Worm (Caenorhabditis elegans) whole organism, late embryonic: ENCODE measurements around the gene lin-40.

ENCODE experiments used
- C08G9.2 ChIP-seq: sonication (generic microtip); optimal IDR thresholded peaks from 2 replicates; lab custom pipeline; 2016; ENCODE audit warnings: mild to moderate bottlenecking, missing genetic modification characterization, moderate library complexity, missing compliant biosample characterization
- K09A11.1 ChIP-seq: sonication (generic microtip); optimal IDR thresholded peaks from 2 replicates; lab custom pipeline; 2017; ENCODE audit warnings: antibody characterized with exemption, mild to moderate bottlenecking, missing genetic modification characterization, missing compliant biosample characterization; ENCODE audit not compliant: insufficient read depth
- ceh-14 ChIP-seq: sonication (generic microtip); optimal IDR thresholded peaks from 2 replicates; lab custom pipeline; 2016; ENCODE audit warnings: missing genotype, missing genetic modification characterization, missing compliant biosample characterization
- ceh-18 ChIP-seq: sonication (generic microtip); optimal IDR thresholded peaks from 2 replicates; lab custom pipeline; 2016; ENCODE audit warnings: missing genetic modification characterization, missing compliant biosample characterization
- ceh-31 ChIP-seq: sonication (generic microtip); optimal IDR thresholded peaks from 2 replicates; lab custom pipeline; 2016; ENCODE audit warnings: missing genetic modification characterization, missing compliant biosample characterization
- ceh-34 ChIP-seq: sonication (generic microtip); optimal IDR thresholded peaks from 2 replicates; lab custom pipeline; 2016; ENCODE audit warnings: mild to moderate bottlenecking, missing genetic modification characterization, missing compliant biosample characterization
- ceh-9 ChIP-seq: sonication (generic microtip); optimal IDR thresholded peaks from 2 replicates; lab custom pipeline; 2016; ENCODE audit warnings: mild to moderate bottlenecking, missing genetic modification characterization, inconsistent platforms, missing compliant biosample characterization
- che-1 ChIP-seq: sonication (generic microtip); optimal IDR thresholded peaks from 2 replicates; lab custom pipeline; 2016; ENCODE audit warnings: mild to moderate bottlenecking, missing genetic modification characterization, missing compliant biosample characterization
- dmd-4 ChIP-seq: sonication (generic microtip); optimal IDR thresholded peaks from 2 replicates; lab custom pipeline; 2016; ENCODE audit warnings: borderline replicate concordance, missing genetic modification characterization, missing compliant biosample characterization
- dve-1 ChIP-seq: sonication (generic microtip); optimal IDR thresholded peaks from 2 replicates; lab custom pipeline; 2017; ENCODE audit warnings: antibody characterized with exemption, mild to moderate bottlenecking, missing genetic modification characterization, missing compliant biosample characterization
- elt-2 ChIP-seq: sonication (generic microtip); optimal IDR thresholded peaks from 2 replicates; lab custom pipeline; 2016; ENCODE audit warnings: missing genetic modification reagents, missing genetic modification characterization, missing compliant biosample characterization
- elt-4 ChIP-seq: sonication (generic microtip); optimal IDR thresholded peaks from 2 replicates; lab custom pipeline; 2016; ENCODE audit warnings: missing genetic modification characterization, missing compliant biosample characterization
- ets-4 ChIP-seq: sonication (generic microtip); optimal IDR thresholded peaks from 2 replicates; lab custom pipeline; 2016; ENCODE audit warnings: missing genetic modification characterization, missing compliant biosample characterization
- fkh-10 ChIP-seq: fragments of 150-350 bp; optimal IDR thresholded peaks from 2 replicates; lab custom pipeline; 2014; ENCODE audit warnings: missing biosample characterization, missing genetic modification reagents, missing genetic modification characterization
- hlh-15 ChIP-seq: sonication (generic microtip); optimal IDR thresholded peaks from 2 replicates; lab custom pipeline; 2016; ENCODE audit warnings: missing genetic modification characterization, missing compliant biosample characterization
- hlh-30 ChIP-seq: sonication (generic microtip); optimal IDR thresholded peaks from 2 replicates; lab custom pipeline; 2017; ENCODE audit warnings: antibody characterized with exemption, missing genetic modification characterization, missing compliant biosample characterization; ENCODE audit not compliant: insufficient read depth
- hlh-6 ChIP-seq: sonication (generic microtip); optimal IDR thresholded peaks from 2 replicates; lab custom pipeline; 2016; ENCODE audit warnings: missing genotype, missing genetic modification characterization, missing compliant biosample characterization
- hlh-8 ChIP-seq: sonication (generic microtip); optimal IDR thresholded peaks from 2 replicates; lab custom pipeline; 2016; ENCODE audit warnings: missing genotype, missing genetic modification characterization, missing compliant biosample characterization
- lim-6 ChIP-seq: sonication (generic microtip); optimal IDR thresholded peaks from 2 replicates; lab custom pipeline; 2016; ENCODE audit warnings: missing genetic modification characterization, missing compliant biosample characterization
- lin-11 ChIP-seq: fragments of 200-800 bp; sonication (Bioruptor generic); optimal IDR thresholded peaks from 2 replicates; lab custom pipeline; 2018; ENCODE audit warnings: mild to moderate bottlenecking, missing genetic modification characterization, missing compliant biosample characterization
- madf-2 ChIP-seq: sonication (generic microtip); optimal IDR thresholded peaks from 2 replicates; lab custom pipeline; 2017; ENCODE audit warnings: missing genetic modification characterization, missing compliant biosample characterization
- mec-3 ChIP-seq: sonication (generic microtip); optimal IDR thresholded peaks from 2 replicates; lab custom pipeline; 2016; ENCODE audit warnings: borderline replicate concordance, missing genetic modification characterization, missing compliant biosample characterization
- nfya-1 ChIP-seq: sonication (generic microtip); optimal IDR thresholded peaks from 2 replicates; lab custom pipeline; 2017; ENCODE audit warnings: missing genetic modification characterization, mild to moderate bottlenecking, missing compliant biosample characterization, antibody characterized with exemption, moderate library complexity
- nhr-11 ChIP-seq: fragments of 150-350 bp; optimal IDR thresholded peaks from 2 replicates; lab custom pipeline; 2014; ENCODE audit warnings: missing biosample characterization, missing genetic modification characterization
- pag-3 ChIP-seq: sonication (generic microtip); optimal IDR thresholded peaks from 2 replicates; lab custom pipeline; 2016; ENCODE audit warnings: missing compliant biosample characterization, missing genetic modification characterization, borderline replicate concordance
- pat-9 ChIP-seq: fragments of 200-800 bp; sonication (Bioruptor generic); optimal IDR thresholded peaks from 2 replicates; lab custom pipeline; 2018; ENCODE audit warnings: mild to moderate bottlenecking, missing genetic modification characterization, moderate library complexity, missing compliant biosample characterization
- pax-1 ChIP-seq: fragments of 150-350 bp; optimal IDR thresholded peaks from 2 replicates; lab custom pipeline; 2014; ENCODE audit warnings: missing biosample characterization, missing genetic modification characterization
- pha-2 ChIP-seq: sonication (generic microtip); optimal IDR thresholded peaks from 2 replicates; lab custom pipeline; 2017; ENCODE audit warnings: mild to moderate bottlenecking, missing genetic modification characterization, missing compliant biosample characterization
- pros-1 ChIP-seq: fragments of 150-350 bp; optimal IDR thresholded peaks from 2 replicates; lab custom pipeline; 2014; ENCODE audit warnings: missing biosample characterization, missing genetic modification reagents, missing genetic modification characterization
- rnt-1 ChIP-seq: sonication (generic microtip); optimal IDR thresholded peaks from 2 replicates; lab custom pipeline; 2016; ENCODE audit warnings: missing genetic modification characterization, missing compliant biosample characterization
- unc-3 ChIP-seq, 2 experiments: fragments of 200-800 bp in 1 of 2; sonication (Bioruptor generic) in 1 of 2; sonication (generic microtip) in 1 of 2; conservative IDR thresholded peaks in 1 of 2; optimal IDR thresholded peaks in 1 of 2; 2 replicates each; pipeline versions ENCODE4 v1.3.6 to Lab custom; 2016 to 2022; ENCODE audit warnings: missing compliant biosample characterization in 2 of 2, missing genetic modification characterization in 2 of 2, missing genetic modification reagents in 1 of 2
- unc-55 ChIP-seq: sonication (generic microtip); optimal IDR thresholded peaks from 2 replicates; lab custom pipeline; 2017; ENCODE audit warnings: missing biosample characterization, missing genetic modification reagents, missing genetic modification characterization
- unc-86 ChIP-seq: sonication (generic microtip); optimal IDR thresholded peaks from 2 replicates; lab custom pipeline; 2016; ENCODE audit warnings: missing genetic modification characterization, missing compliant biosample characterization

Gene lin-40

DNA sequence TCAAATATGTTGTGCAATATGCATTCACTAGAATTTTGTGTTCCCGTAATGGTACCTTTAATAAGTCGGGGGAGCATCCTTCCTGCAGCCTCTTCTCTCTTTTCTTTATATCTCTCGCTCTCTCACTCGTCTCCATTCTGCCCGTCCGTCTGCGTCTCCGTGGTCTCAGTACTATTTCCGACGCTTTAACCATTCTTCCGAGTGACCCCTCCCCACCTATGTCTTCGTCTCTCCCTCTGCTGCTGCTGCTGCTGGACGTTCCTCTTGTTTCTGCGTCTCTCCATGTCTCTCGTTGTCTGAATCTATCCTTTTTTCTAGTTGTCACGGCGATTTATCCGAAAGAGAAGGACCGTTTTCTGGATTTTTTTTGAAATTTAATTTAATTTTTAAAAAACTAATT, 900 bp upstream of the lin-40 start (continued):
- peak; percentile 30 for TF ChIP-seq ceh-14 (tag; lab: Kevin White, UChicago)
- peak; percentile 30 for TF ChIP-seq pros-1
- peak; percentile 74 for TF ChIP-seq unc-55
- no peak for TF ChIP-seq ets-4 (tag; lab: Kevin White, UChicago)
- TF ChIP-seq pax-1 = no peak
- no peak for TF ChIP-seq ceh-9 (tag; lab: Kevin White, UChicago)
- no peak for TF ChIP-seq dmd-4
- TF ChIP-seq K09A11.1 (tag; lab: Kevin White, UChicago) = no peak
- no peak for TF ChIP-seq pag-3 (tag; lab: Kevin White, UChicago)
- TF ChIP-seq hlh-8 (tag; lab: Kevin White, UChicago) = no peak
- no peak for TF ChIP-seq unc-86 (tag; lab: Kevin White, UChicago)
- no peak for TF ChIP-seq fkh-10 (GFP tag; lab: Kevin White, UChicago)
- TF ChIP-seq hlh-30 (tag; lab: Kevin White, UChicago) = peak; percentile 53
- TF ChIP-seq ceh-18 (tag; lab: Kevin White, UChicago) = peak; percentile 24
- TF ChIP-seq elt-4 (tag; lab: Kevin White, UChicago) = no peak
- TF ChIP-seq hlh-15 = no peak
- no peak for TF ChIP-seq rnt-1 (tag; lab: Kevin White, UChicago)
- TF ChIP-seq C08G9.2 (tag; lab: Kevin White, UChicago) = peak; percentile 19

ce11 chrV:3706167-3706566, 1.4 kb downstream of the lin-40 start:
- no peak for TF ChIP-seq rnt-1 (tag; lab: Kevin White, UChicago)
- no peak for TF ChIP-seq hlh-6 (tag; lab: Kevin White, UChicago)
- TF ChIP-seq lin-11 (tag; lab: Kevin White, UChicago) = no peak
- TF ChIP-seq ceh-14 (tag; lab: Kevin White, UChicago) = no peak
- no peak for TF ChIP-seq hlh-8 (tag; lab: Kevin White, UChicago)
- TF ChIP-seq pat-9 = no peak
- TF ChIP-seq ceh-18 (tag; lab: Kevin White, UChicago) = no peak
- no peak for TF ChIP-seq unc-3 (GFP tag; conservative IDR thresholded peaks at IDR 0.05; lab: Robert Waterston, UW)
- TF ChIP-seq unc-3 (tag; optimal IDR thresholded peaks at IDR 0.05; lab: Kevin White, UChicago) = no peak
- no peak for TF ChIP-seq dve-1 (tag; lab: Kevin White, UChicago)
- TF ChIP-seq, all 69 proteins: peak for 0

DNA sequence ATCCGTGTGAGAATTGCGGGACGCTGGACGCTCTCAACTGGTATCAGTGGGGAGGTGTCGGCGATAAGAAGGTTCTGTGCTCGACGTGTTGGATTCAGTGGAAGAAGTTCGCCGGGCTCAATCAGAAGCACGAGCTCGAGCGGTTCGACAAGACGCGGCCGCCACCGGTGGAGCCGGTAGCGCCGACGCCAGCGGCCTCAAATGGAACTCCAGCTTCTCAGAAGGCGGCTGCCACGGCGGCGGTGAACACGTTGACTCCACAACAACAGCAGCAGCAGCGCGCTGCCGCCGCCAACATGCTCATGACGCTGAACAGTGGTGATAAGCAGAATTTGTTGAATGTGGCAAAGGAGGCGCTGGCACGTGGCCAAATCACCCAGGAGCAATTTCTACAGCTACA, 2.1 kb downstream of the lin-40 start:
- TF ChIP-seq ets-4 (tag; lab: Kevin White, UChicago) = no peak
- TF ChIP-seq unc-55 = no peak
- TF ChIP-seq rnt-1 (tag; lab: Kevin White, UChicago) = no peak
- TF ChIP-seq nhr-11 (tag; lab: Kevin White, UChicago) = no peak

DNA sequence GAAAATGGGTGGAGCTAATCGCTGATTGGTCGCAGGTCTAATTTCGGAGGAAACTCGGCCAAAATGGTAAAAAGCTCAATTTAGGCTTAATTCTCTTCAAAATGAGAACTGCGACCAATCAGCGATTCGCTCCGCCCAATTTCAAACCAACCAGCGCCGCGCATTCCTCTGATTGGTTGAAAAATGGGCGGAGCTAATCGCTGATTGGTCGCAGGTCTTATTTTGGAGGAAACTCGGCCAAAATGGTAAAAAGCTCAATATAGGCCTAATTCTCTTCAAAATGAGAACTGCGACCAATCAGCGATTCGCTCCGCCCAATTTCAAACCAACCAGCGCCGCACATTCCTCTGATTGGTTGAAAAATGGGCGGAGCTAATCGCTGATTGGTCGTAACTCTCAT, 2.8 kb downstream of the lin-40 start:
- TF ChIP-seq nfya-1 (tag; lab: Kevin White, UChicago) = peak; percentile 87

ce11 chrV:3711544-3711943, 6.8 kb downstream of the lin-40 start:
- TF ChIP-seq pha-2 (tag; lab: Kevin White, UChicago) = no peak
- TF ChIP-seq C08G9.2 (tag; lab: Kevin White, UChicago) = no peak
- no peak for TF ChIP-seq elt-2
- TF ChIP-seq ceh-31 (tag; lab: Kevin White, UChicago) = no peak
- no peak for TF ChIP-seq ets-4 (tag; lab: Kevin White, UChicago)
- no peak for TF ChIP-seq elt-4 (tag; lab: Kevin White, UChicago)
- TF ChIP-seq pag-3 (tag; lab: Kevin White, UChicago) = no peak
- TF ChIP-seq mec-3 (tag; lab: Kevin White, UChicago) = no peak
- TF ChIP-seq lim-6 (tag; lab: Kevin White, UChicago) = no peak
- TF ChIP-seq madf-2 (tag; lab: Kevin White, UChicago) = no peak
- no peak for TF ChIP-seq pat-9
- TF ChIP-seq hlh-30 (tag; lab: Kevin White, UChicago) = no peak
- TF ChIP-seq ceh-14 (tag; lab: Kevin White, UChicago) = no peak
- TF ChIP-seq ceh-18 (tag; lab: Kevin White, UChicago) = no peak
- no peak for TF ChIP-seq rnt-1 (tag; lab: Kevin White, UChicago)
- TF ChIP-seq fkh-10 (GFP tag; lab: Kevin White, UChicago) = no peak
- no peak for TF ChIP-seq ceh-34
- TF ChIP-seq che-1 = no peak
